Fruit fly (Drosophila melanogaster): Measurements from ENCODE around the gene 7B2.
A peak's percentile ranks its signal among the peaks of the same experiment; 100 is the strongest.

The 7B2 gene

dm6 chr3R:5374720-5375119 lies 1.9 kb upstream of the 7B2 start, which contains the start of the genes hd and CG14667:
TSS of gene hd (minus strand) at chr3R:5374962.
TSS of gene CG14667 (plus strand) at chr3R:5375022.
- no peak for TF ChIP-seq CG13204 (GFP tag; optimal IDR thresholded peaks at IDR 0.05)
- no peak for TF ChIP-seq CG15710 (tag; optimal IDR thresholded peaks at IDR 0.05)
- no peak for TF ChIP-seq gl (tag; optimal IDR thresholded peaks at IDR 0.05)
- no peak for TF ChIP-seq Snoo (tag; optimal IDR thresholded peaks at IDR 0.05)
- TF ChIP-seq CG8301 (tag; optimal IDR thresholded peaks at IDR 0.05), result no peak
- TF ChIP-seq CG34367 (tag; optimal IDR thresholded peaks at IDR 0.05), result no peak
- TF ChIP-seq fd96Ca (GFP tag; IDR thresholded peaks at IDR 0.05), result no peak
- no peak for TF ChIP-seq CG8159 (tag; optimal IDR thresholded peaks at IDR 0.05)
- no peak for TF ChIP-seq CG12605 (GFP tag; IDR thresholded peaks at IDR 0.05)
- no peak for TF ChIP-seq EcR (GFP tag; optimal IDR thresholded peaks at IDR 0.05)
- TF ChIP-seq CG9948 (tag; optimal IDR thresholded peaks at IDR 0.05), result no peak
- no peak for TF ChIP-seq Pif1B (GFP tag; optimal IDR thresholded peaks at IDR 0.05)

- TF ChIP-seq CG8301 (tag; optimal IDR thresholded peaks at IDR 0.05) (no peak), CG17806 (tag; optimal IDR thresholded peaks at IDR 0.05) (peak; percentile 13), gl (tag; optimal IDR thresholded peaks at IDR 0.05) (peak; percentile 19), Snoo (tag; optimal IDR thresholded peaks at IDR 0.05) (no peak), EcR (GFP tag; optimal IDR thresholded peaks at IDR 0.05) (peak; percentile 98), CG10348 (GFP tag; IDR thresholded peaks at IDR 0.05) (no peak)
Measured at dm6 chr3R:5385761-5386160, 9.2 kb downstream of the 7B2 start.

- TF ChIP-seq EcR (GFP tag; optimal IDR thresholded peaks at IDR 0.05) (no peak), CG15710 (tag; optimal IDR thresholded peaks at IDR 0.05) (no peak), D1 (tag; optimal IDR thresholded peaks at IDR 0.05) (no peak), CG8159 (tag; optimal IDR thresholded peaks at IDR 0.05) (no peak), CG13204 (GFP tag; optimal IDR thresholded peaks at IDR 0.05) (no peak), CG9948 (tag; optimal IDR thresholded peaks at IDR 0.05) (no peak), Ets98B (GFP tag; IDR thresholded peaks at IDR 0.05) (no peak), CG12605 (GFP tag; IDR thresholded peaks at IDR 0.05) (no peak), rn (GFP tag; IDR thresholded peaks at IDR 0.05) (no peak), Pif1A (GFP tag; optimal IDR thresholded peaks at IDR 0.05) (no peak), CG10348 (GFP tag; IDR thresholded peaks at IDR 0.05) (no peak), CG34367 (tag; optimal IDR thresholded peaks at IDR 0.05) (no peak), CG8301 (tag; optimal IDR thresholded peaks at IDR 0.05) (no peak), CG4496 (GFP tag; IDR thresholded peaks at IDR 0.05) (no peak), CG17806 (tag; optimal IDR thresholded peaks at IDR 0.05) (no peak)
Measured at dm6 chr3R:5387564-5387963, 11.0 kb downstream of the 7B2 start, which contains the start of gene CG14668. TSS of gene CG14668 (minus strand) at chr3R:5387664.

dm6 chr3R:5387996-5388395 lies 11.4 kb downstream of the 7B2 start:
- TF ChIP-seq CG34367 (tag; optimal IDR thresholded peaks at IDR 0.05) (no peak), Snoo (tag; optimal IDR thresholded peaks at IDR 0.05) (no peak), D1 (tag; optimal IDR thresholded peaks at IDR 0.05) (no peak), CG9948 (tag; optimal IDR thresholded peaks at IDR 0.05) (no peak), CG17806 (tag; optimal IDR thresholded peaks at IDR 0.05) (no peak), fd96Ca (GFP tag; IDR thresholded peaks at IDR 0.05) (no peak), CG13204 (GFP tag; optimal IDR thresholded peaks at IDR 0.05) (no peak), CG15710 (tag; optimal IDR thresholded peaks at IDR 0.05) (no peak), Ets98B (GFP tag; IDR thresholded peaks at IDR 0.05) (no peak), EcR (GFP tag; optimal IDR thresholded peaks at IDR 0.05) (no peak), CG12605 (GFP tag; IDR thresholded peaks at IDR 0.05) (no peak), CG32121 (GFP tag; IDR thresholded peaks at IDR 0.05) (no peak), CG4496 (GFP tag; IDR thresholded peaks at IDR 0.05) (no peak), CG8159 (tag; optimal IDR thresholded peaks at IDR 0.05) (no peak), Pif1A (GFP tag; optimal IDR thresholded peaks at IDR 0.05) (no peak), Pif1B (GFP tag; optimal IDR thresholded peaks at IDR 0.05) (no peak), rn (GFP tag; IDR thresholded peaks at IDR 0.05) (no peak), CG10348 (GFP tag; IDR thresholded peaks at IDR 0.05) (no peak)

- TF ChIP-seq Ets98B (GFP tag; IDR thresholded peaks at IDR 0.05) (no peak), CG9948 (tag; optimal IDR thresholded peaks at IDR 0.05) (no peak), CG4496 (GFP tag; IDR thresholded peaks at IDR 0.05) (no peak), EcR (GFP tag; optimal IDR thresholded peaks at IDR 0.05) (peak; percentile 79), CG14655 (GFP tag; optimal IDR thresholded peaks at IDR 0.05) (no peak), D1 (tag; optimal IDR thresholded peaks at IDR 0.05) (no peak), CG8159 (tag; optimal IDR thresholded peaks at IDR 0.05) (no peak), Snoo (tag; optimal IDR thresholded peaks at IDR 0.05) (no peak), CG34367 (tag; optimal IDR thresholded peaks at IDR 0.05) (no peak), CG8301 (tag; optimal IDR thresholded peaks at IDR 0.05) (no peak), rn (GFP tag; IDR thresholded peaks at IDR 0.05) (no peak), CG12605 (GFP tag; IDR thresholded peaks at IDR 0.05) (no peak), fd96Ca (GFP tag; IDR thresholded peaks at IDR 0.05) (no peak), Pif1A (GFP tag; optimal IDR thresholded peaks at IDR 0.05) (no peak), Pif1B (GFP tag; optimal IDR thresholded peaks at IDR 0.05) (no peak), CG13204 (GFP tag; optimal IDR thresholded peaks at IDR 0.05) (peak; percentile 17), CG32121 (GFP tag; IDR thresholded peaks at IDR 0.05) (no peak)
Measured at dm6 chr3R:5389034-5389433, 12.5 kb downstream of the 7B2 start.

dm6 chr3R:5389435-5389834 lies 12.9 kb downstream of the 7B2 start:
- TF ChIP-seq CG9948 (tag; optimal IDR thresholded peaks at IDR 0.05), result peak; percentile 67
- TF ChIP-seq CG34367 (tag; optimal IDR thresholded peaks at IDR 0.05), result peak; percentile 4
- TF ChIP-seq CG15710 (tag; optimal IDR thresholded peaks at IDR 0.05), result peak; percentile 6
- TF ChIP-seq Snoo (tag; optimal IDR thresholded peaks at IDR 0.05), result no peak
- TF ChIP-seq CG8301 (tag; optimal IDR thresholded peaks at IDR 0.05), result peak; percentile 42
- peak; percentile 52 for TF ChIP-seq CG17806 (tag; optimal IDR thresholded peaks at IDR 0.05)
- TF ChIP-seq CG8159 (tag; optimal IDR thresholded peaks at IDR 0.05), result peak; percentile 42
- TF ChIP-seq CG14655 (GFP tag; optimal IDR thresholded peaks at IDR 0.05), result peak; percentile 65
- no peak for TF ChIP-seq D1 (tag; optimal IDR thresholded peaks at IDR 0.05)
- TF ChIP-seq rn (GFP tag; IDR thresholded peaks at IDR 0.05), result no peak

Data from whole organism, pupa.